Worm (Caenorhabditis elegans) whole organism, L3 larva: ENCODE measurements around the gene F42F12.11.
A peak's percentile ranks its signal among the peaks of the same experiment; 100 is the strongest.

ENCODE experiments used
- egl-5 ChIP-seq: fragments of 150-350 bp; optimal IDR thresholded peaks from 2 replicates; lab custom pipeline; 2017; ENCODE audit warnings: missing biosample characterization, missing genetic modification reagents, missing genetic modification characterization, inconsistent platforms
- eor-1 ChIP-seq, 2 experiments: fragments of 150-350 bp; optimal IDR thresholded peaks; 2 replicates each; lab custom pipeline; 2014 to 2018; ENCODE audit warnings: missing biosample characterization in 2 of 2, missing genetic modification characterization in 2 of 2
- mdl-1 ChIP-seq: fragments of 150-350 bp; optimal IDR thresholded peaks from 2 replicates; lab custom pipeline; 2014; ENCODE audit warnings: missing biosample characterization, missing genetic modification characterization
- ztf-11 ChIP-seq: fragments of 150-350 bp; optimal IDR thresholded peaks from 2 replicates; lab custom pipeline; 2014; ENCODE audit warnings: missing biosample characterization, missing genetic modification characterization

F42F12.11 gene

DNA sequence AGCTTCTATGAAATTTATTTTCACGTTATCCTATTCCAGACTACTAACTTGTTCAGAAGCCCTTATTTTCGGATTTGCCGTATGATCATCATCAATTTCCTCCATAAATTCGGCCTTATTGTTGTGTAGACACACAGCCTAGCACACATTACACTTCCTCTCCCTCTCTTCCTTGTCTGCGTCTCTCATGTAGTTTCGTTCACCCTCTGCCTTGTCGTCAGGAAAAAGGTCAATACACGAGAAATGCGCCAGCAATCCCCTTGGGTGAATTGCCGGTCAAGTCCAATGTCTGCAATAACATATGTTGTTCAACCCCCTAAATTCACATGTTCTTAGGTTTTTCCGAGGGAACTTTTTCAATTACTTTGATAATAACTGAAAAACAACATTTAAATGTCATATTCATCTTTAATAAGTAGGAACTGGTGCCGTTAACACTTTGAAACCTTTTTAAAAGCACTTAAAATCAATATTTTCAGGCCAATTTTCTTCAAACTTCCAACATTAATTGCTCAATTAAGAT is 47.0 kb downstream of the F42F12.11 start, which contains the start of gene F17E5.2 (continued):
- TF ChIP-seq ztf-11 (tag; lab: Kevin White, UChicago) (no peak), eor-1 (tag; optimal IDR thresholded peaks at IDR 0.05; lab: Kevin White, UChicago) (no peak), egl-5 (tag; lab: Kevin White, UChicago) (peak; percentile 95), mdl-1 (no peak)
